Worm (Caenorhabditis elegans): ENCODE measurements around the gene exos-9.

Gene exos-9

DNA sequence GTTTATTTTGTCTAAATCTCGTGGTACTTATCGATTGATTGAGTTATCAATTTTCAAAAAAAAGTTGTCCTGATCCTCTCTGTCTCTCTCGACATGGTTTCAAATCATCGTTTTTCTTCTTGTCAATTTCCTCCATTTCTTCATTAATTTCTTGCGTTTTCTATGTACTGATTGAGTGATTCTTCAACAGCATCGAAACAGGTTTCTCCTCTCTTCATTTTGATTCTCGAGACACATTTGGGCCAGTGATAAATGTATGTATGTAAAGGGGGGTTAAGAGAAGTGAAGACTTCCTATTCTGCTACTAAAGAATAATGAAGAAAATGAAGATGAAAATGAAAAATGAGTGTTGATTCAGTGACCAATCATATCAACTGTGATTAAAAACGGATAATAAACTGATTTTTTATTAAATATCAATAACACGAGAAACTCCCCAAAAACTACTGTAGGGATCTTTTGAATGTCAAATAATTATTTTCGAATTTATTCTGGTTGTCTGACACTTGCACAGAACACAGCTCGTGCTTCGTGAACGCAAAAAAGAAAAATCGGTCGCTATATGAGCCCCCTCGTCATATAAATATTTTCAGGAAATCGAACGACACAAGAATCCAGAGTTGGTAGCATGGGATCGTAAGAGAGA, 5.4 kb upstream of the exos-9 start:
- TF ChIP-seq aly-2 (tag; optimal IDR thresholded peaks at IDR 0.05): no peak
- TF ChIP-seq C34B4.2 (tag; optimal IDR thresholded peaks at IDR 0.05): no peak
- TF ChIP-seq zip-4 (GFP tag; optimal IDR thresholded peaks at IDR 0.05): no peak
- no peak for TF ChIP-seq vab-15 (tag; optimal IDR thresholded peaks at IDR 0.05)
- TF ChIP-seq sup-37 (GFP tag; optimal IDR thresholded peaks at IDR 0.05): no peak
- peak; percentile 51 for TF ChIP-seq nhr-20 (tag; optimal IDR thresholded peaks at IDR 0.05)
- TF ChIP-seq snpc-4 (tag; optimal IDR thresholded peaks at IDR 0.05): no peak
- no peak for TF ChIP-seq zag-1 (tag; optimal IDR thresholded peaks at IDR 0.05)
- TF ChIP-seq mdl-1 (tag; optimal IDR thresholded peaks at IDR 0.05): no peak
- TF ChIP-seq fkh-10 (GFP tag; optimal IDR thresholded peaks at IDR 0.05): no peak
- no peak for TF ChIP-seq ceh-63 (GFP tag; optimal IDR thresholded peaks at IDR 0.05)
- peak; percentile 74 for TF ChIP-seq grh-1 (GFP tag; IDR thresholded peaks at IDR 0.05)
- no peak for TF ChIP-seq nhr-237 (tag; optimal IDR thresholded peaks at IDR 0.05)
- TF ChIP-seq dpl-1 (GFP tag; optimal IDR thresholded peaks at IDR 0.05): peak in 1 of 3 experiments; percentile 5
- TF ChIP-seq nhr-90 (tag; optimal IDR thresholded peaks at IDR 0.05; ENCODE audit: poor library complexity): peak; percentile 36
- no peak for TF ChIP-seq lin-13 (GFP tag; optimal IDR thresholded peaks at IDR 0.05)
- no peak for TF ChIP-seq aha-1 (tag; optimal IDR thresholded peaks at IDR 0.05)
- peak; percentile 56 for TF ChIP-seq snu-23 (GFP tag; optimal IDR thresholded peaks at IDR 0.05)
- no peak for TF ChIP-seq xbp-1 (tag; optimal IDR thresholded peaks at IDR 0.05)
- TF ChIP-seq skn-1 (tag; optimal IDR thresholded peaks at IDR 0.05): no peak
- TF ChIP-seq rnt-1 (tag; optimal IDR thresholded peaks at IDR 0.05): no peak
- TF ChIP-seq nhr-11 (tag; optimal IDR thresholded peaks at IDR 0.05): no peak
- TF ChIP-seq fos-1 (tag; optimal IDR thresholded peaks at IDR 0.05): no peak
- TF ChIP-seq ceh-82 (tag; optimal IDR thresholded peaks at IDR 0.05): no peak
- peak in 1 of 2 experiments; percentile 6 for TF ChIP-seq egl-27 (tag; optimal IDR thresholded peaks at IDR 0.05)
- peak in 3 of 6 experiments; percentile 44 to 76 (median 61) for TF ChIP-seq elt-3 (tag; optimal IDR thresholded peaks at IDR 0.05)
- no peak for TF ChIP-seq egl-13 (tag; optimal IDR thresholded peaks at IDR 0.05)
- TF ChIP-seq tlp-1 (tag; optimal IDR thresholded peaks at IDR 0.05): no peak
- TF ChIP-seq fkh-8 (tag; optimal IDR thresholded peaks at IDR 0.05): no peak
- TF ChIP-seq ceh-8 (GFP tag; optimal IDR thresholded peaks at IDR 0.05): no peak
- TF ChIP-seq nhr-84 (tag; optimal IDR thresholded peaks at IDR 0.05): no peak
- TF ChIP-seq mab-9 (GFP tag; IDR thresholded peaks at IDR 0.05): no peak
- no peak for TF ChIP-seq lir-3 (tag; optimal IDR thresholded peaks at IDR 0.05; ENCODE audit: poor library complexity)
- TF ChIP-seq fkh-4 (tag; optimal IDR thresholded peaks at IDR 0.05; ENCODE audit: borderline replicate concordance): no peak
- TF ChIP-seq C16A3.4 (tag; optimal IDR thresholded peaks at IDR 0.05): no peak
- TF ChIP-seq irx-1 (tag; optimal IDR thresholded peaks at IDR 0.05): peak; percentile 19
- TF ChIP-seq unc-30 (tag; optimal IDR thresholded peaks at IDR 0.05): no peak
- no peak for TF ChIP-seq ztf-11 (tag; optimal IDR thresholded peaks at IDR 0.05)
- peak in 1 of 2 experiments; percentile 57 for TF ChIP-seq lsy-2 (tag; optimal IDR thresholded peaks at IDR 0.05)
- TF ChIP-seq pqm-1 (tag; optimal IDR thresholded peaks at IDR 0.05): no peak
- no peak for TF ChIP-seq hlh-4 (tag; optimal IDR thresholded peaks at IDR 0.05)
- peak; percentile 57 for TF ChIP-seq nhr-71 (tag; optimal IDR thresholded peaks at IDR 0.05)
- no peak for TF ChIP-seq unc-62 (GFP tag; optimal IDR thresholded peaks at IDR 0.05)
- peak; percentile 89 for TF ChIP-seq blmp-1 (tag; optimal IDR thresholded peaks at IDR 0.05)
- TF ChIP-seq nhr-28 (tag; optimal IDR thresholded peaks at IDR 0.05): no peak
- no peak for TF ChIP-seq efl-3 (GFP tag; optimal IDR thresholded peaks at IDR 0.05)
- no peak for TF ChIP-seq hpl-2 (GFP tag; optimal IDR thresholded peaks at IDR 0.05)
- TF ChIP-seq ama-1 (optimal IDR thresholded peaks at IDR 0.05): no peak
- TF ChIP-seq pax-3 (tag; optimal IDR thresholded peaks at IDR 0.05): no peak
- TF ChIP-seq lin-15B (tag; optimal IDR thresholded peaks at IDR 0.05): no peak
- no peak for TF ChIP-seq hlh-17 (GFP tag; optimal IDR thresholded peaks at IDR 0.05; ENCODE audit: borderline replicate concordance)
- TF ChIP-seq elt-2 (tag; optimal IDR thresholded peaks at IDR 0.05): no peak
